Worm (Caenorhabditis elegans) whole organism, L4/young adult: ENCODE results near the gene ify-1.

ENCODE experiments used
- W03F9.2 ChIP-seq: fragments of 150-350 bp; optimal IDR thresholded peaks from 2 replicates; lab custom pipeline; 2014; ENCODE audit warnings: missing biosample characterization, missing genetic modification characterization
- dao-5 ChIP-seq: sonication (generic microtip); optimal IDR thresholded peaks from 2 replicates; lab custom pipeline; 2016; ENCODE audit warnings: missing genotype, missing genetic modification characterization, moderate library complexity, missing compliant biosample characterization
- him-1 ChIP-seq: sonication (generic microtip); optimal IDR thresholded peaks from 2 replicates; lab custom pipeline; 2016; ENCODE audit warnings: missing genotype, missing genetic modification reagents, missing genetic modification characterization, missing compliant biosample characterization

DNA sequence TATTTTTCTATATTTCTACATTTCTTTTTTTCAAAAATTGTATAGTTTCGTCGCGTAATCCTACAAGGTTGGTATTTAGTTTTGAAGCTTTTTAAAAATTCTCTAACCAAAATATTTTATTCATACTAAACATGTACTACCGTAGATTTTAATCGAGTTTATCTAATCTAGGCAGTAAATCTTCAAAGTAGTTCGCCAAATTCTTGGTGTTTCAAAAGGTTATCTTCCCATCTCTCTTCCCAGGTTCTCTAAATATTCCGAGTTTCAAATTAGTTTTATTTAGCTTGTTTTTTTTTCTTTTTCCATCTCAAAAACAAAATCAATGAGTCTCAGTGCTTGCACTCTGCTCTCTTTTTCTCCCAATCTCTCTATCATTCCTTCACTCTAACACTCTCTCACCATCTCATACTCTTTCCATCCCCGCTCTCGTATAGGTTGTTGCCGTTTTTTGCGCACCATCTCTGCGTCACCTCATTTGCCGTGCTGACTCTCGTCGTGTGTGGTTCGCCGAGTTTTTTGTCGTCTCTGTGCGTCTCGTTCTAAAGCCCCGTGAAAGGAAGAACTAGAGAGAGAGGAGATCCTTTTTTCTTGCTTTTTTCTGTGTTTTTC lies 37.9 kb downstream of the ify-1 start:
- peak; percentile 12 for TF ChIP-seq him-1 (tag; lab: Kevin White, UChicago)
- TF ChIP-seq dao-5 (tag; lab: Kevin White, UChicago): no peak
- TF ChIP-seq W03F9.2 (tag; lab: Kevin White, UChicago): peak; percentile 45
